Fruit fly (Drosophila melanogaster) whole organism, prepupa: Measurements from ENCODE around the gene stwl.

Source experiments
- Blimp-1 ChIP-seq: fragments of 200-800 bp; sonication (Bioruptor generic); optimal IDR thresholded peaks from 3 replicates; lab custom pipeline; 2017; ENCODE audit warnings: missing biosample characterization, missing genetic modification characterization, mild to moderate bottlenecking, moderate library complexity, missing genetic modification reagents
- CG10631 ChIP-seq: fragments of 200-800 bp; sonication (Bioruptor generic); optimal IDR thresholded peaks from 2 replicates; lab custom pipeline; 2016; ENCODE audit warnings: missing biosample characterization, missing genetic modification characterization
- CG10669 ChIP-seq: fragments of 200-800 bp; sonication (Bioruptor generic); optimal IDR thresholded peaks from 3 replicates; lab custom pipeline; 2018; ENCODE audit warnings: missing biosample characterization, mild to moderate bottlenecking, missing genetic modification characterization, moderate library complexity
- CG11294 ChIP-seq: fragments of 200-800 bp; sonication (Bioruptor generic); IDR thresholded peaks from 2 replicates; pipeline ENCODE4 v1.3.6; 2022; ENCODE audit warnings: missing biosample characterization, missing genetic modification characterization
- CG11902 ChIP-seq: fragments of 200-800 bp; sonication (Bioruptor generic); optimal IDR thresholded peaks from 3 replicates; lab custom pipeline; 2016; ENCODE audit warnings: missing biosample characterization, missing genetic modification characterization
- CG1621 ChIP-seq: fragments of 200-800 bp; sonication (Bioruptor generic); optimal IDR thresholded peaks from 3 replicates; lab custom pipeline; 2018; ENCODE audit warnings: missing biosample characterization, mild to moderate bottlenecking, missing genetic modification characterization
- CG16779 ChIP-seq: fragments of 200-800 bp; sonication (Bioruptor generic); optimal IDR thresholded peaks from 3 replicates; lab custom pipeline; 2017; ENCODE audit warnings: missing biosample characterization, mild to moderate bottlenecking, missing genetic modification characterization
- CG3032 ChIP-seq: fragments of 200-800 bp; optimal IDR thresholded peaks from 2 replicates; lab custom pipeline; 2019; ENCODE audit warnings: missing biosample characterization, mild to moderate bottlenecking, missing genetic modification characterization, moderate library complexity
- CG31627 ChIP-seq: fragments of 200-800 bp; sonication (Bioruptor generic); optimal IDR thresholded peaks from 3 replicates; lab custom pipeline; 2016; ENCODE audit warnings: missing biosample characterization, missing genetic modification characterization
- CG34406 ChIP-seq: fragments of 200-800 bp; sonication (Bioruptor generic); optimal IDR thresholded peaks from 3 replicates; lab custom pipeline; 2016; ENCODE audit warnings: missing biosample characterization, missing genetic modification characterization
- CG3919 ChIP-seq: fragments of 200-800 bp; sonication (Bioruptor generic); optimal IDR thresholded peaks from 3 replicates; lab custom pipeline; 2016; ENCODE audit warnings: missing biosample characterization, missing genetic modification characterization
- CG4318 ChIP-seq: fragments of 200-800 bp; sonication (Bioruptor generic); optimal IDR thresholded peaks from 3 replicates; lab custom pipeline; 2017; ENCODE audit warnings: missing biosample characterization, mild to moderate bottlenecking, missing genetic modification characterization
- CG6163 ChIP-seq: fragments of 200-800 bp; sonication (Bioruptor generic); IDR thresholded peaks from 3 replicates; pipeline ENCODE4 v1.3.6; 2022; ENCODE audit warnings: missing biosample characterization, missing genetic modification characterization
- CG6276 ChIP-seq: fragments of 200-800 bp; sonication (Bioruptor generic); optimal IDR thresholded peaks from 2 replicates; lab custom pipeline; 2017; ENCODE audit warnings: missing biosample characterization, mild to moderate bottlenecking, missing genetic modification characterization
- CG6792 ChIP-seq: fragments of 200-800 bp; sonication (Bioruptor generic); optimal IDR thresholded peaks from 3 replicates; lab custom pipeline; 2016; ENCODE audit warnings: missing biosample characterization, missing genetic modification characterization
- CG6854 ChIP-seq: fragments of 200-800 bp; sonication (Bioruptor generic); optimal IDR thresholded peaks from 2 replicates; lab custom pipeline; 2017; ENCODE audit warnings: missing biosample characterization, mild to moderate bottlenecking, missing genetic modification characterization
- CG7368 ChIP-seq: fragments of 200-800 bp; sonication (Bioruptor generic); optimal IDR thresholded peaks from 3 replicates; lab custom pipeline; 2016; ENCODE audit warnings: missing biosample characterization, missing genetic modification characterization
- CG8119 ChIP-seq: fragments of 200-800 bp; sonication (Bioruptor generic); IDR thresholded peaks from 3 replicates; pipeline ENCODE4 v1.3.6; 2022; ENCODE audit warnings: missing biosample characterization, missing genetic modification characterization
- CG8319 ChIP-seq: fragments of 200-800 bp; sonication (Bioruptor generic); optimal IDR thresholded peaks from 3 replicates; lab custom pipeline; 2016; ENCODE audit warnings: missing biosample characterization, missing genetic modification characterization
- CG8632 ChIP-seq: fragments of 200-800 bp; sonication (Bioruptor generic); optimal IDR thresholded peaks from 3 replicates; lab custom pipeline; 2016; ENCODE audit warnings: missing biosample characterization, missing genetic modification characterization
- CG9139 ChIP-seq: fragments of 200-800 bp; sonication (Bioruptor generic); optimal IDR thresholded peaks from 3 replicates; lab custom pipeline; 2017; ENCODE audit warnings: missing biosample characterization, mild to moderate bottlenecking, missing genetic modification characterization
- Eip75B ChIP-seq: fragments of 200-800 bp; sonication (Bioruptor generic); optimal IDR thresholded peaks from 3 replicates; lab custom pipeline; 2016; ENCODE audit warnings: missing biosample characterization, missing genetic modification characterization
- Eip78C ChIP-seq: fragments of 200-800 bp; sonication (Bioruptor generic); peaks from one replicate; lab custom pipeline; 2016; ENCODE audit warnings: missing biosample characterization, missing genetic modification characterization
- Eip93F ChIP-seq: fragments of 200-800 bp; sonication (Bioruptor generic); optimal IDR thresholded peaks from 2 replicates; lab custom pipeline; 2016; ENCODE audit warnings: missing biosample characterization, mild to moderate bottlenecking, missing genetic modification characterization
- Ets21C ChIP-seq: fragments of 200-800 bp; sonication (Bioruptor generic); optimal IDR thresholded peaks from 3 replicates; lab custom pipeline; 2016; ENCODE audit warnings: missing biosample characterization, missing genetic modification characterization
- Hr38 ChIP-seq: sonication (Bioruptor generic); optimal IDR thresholded peaks from 2 replicates; lab custom pipeline; 2016; ENCODE audit warnings: missing biosample characterization, missing genetic modification characterization
- Hr4 ChIP-seq: fragments of 200-800 bp; sonication (Bioruptor generic); optimal IDR thresholded peaks from 3 replicates; lab custom pipeline; 2016; ENCODE audit warnings: missing biosample characterization, missing genetic modification characterization
- Lpt ChIP-seq: fragments of 200-800 bp; sonication (Bioruptor generic); optimal IDR thresholded peaks from 3 replicates; lab custom pipeline; 2016; ENCODE audit warnings: missing biosample characterization, missing genetic modification characterization
- Met ChIP-seq: fragments of 200-800 bp; sonication (Bioruptor generic); optimal IDR thresholded peaks from 3 replicates; lab custom pipeline; 2016; ENCODE audit warnings: missing biosample characterization, missing genetic modification characterization
- Smox ChIP-seq: fragments of 200-800 bp; sonication (Bioruptor generic); optimal IDR thresholded peaks from 3 replicates; lab custom pipeline; 2016; ENCODE audit warnings: missing biosample characterization, missing genetic modification characterization
- Sox102F ChIP-seq: fragments of 200-800 bp; sonication (Bioruptor generic); optimal IDR thresholded peaks from 2 replicates; lab custom pipeline; 2016; ENCODE audit warnings: missing biosample characterization, mild to moderate bottlenecking, missing genetic modification characterization
- Sox14 ChIP-seq: fragments of 200-800 bp; sonication (Bioruptor generic); optimal IDR thresholded peaks from 3 replicates; lab custom pipeline; 2016; ENCODE audit warnings: missing biosample characterization, missing genetic modification characterization
- Sox15 ChIP-seq: fragments of 200-800 bp; sonication (Bioruptor generic); optimal IDR thresholded peaks from 3 replicates; lab custom pipeline; 2016; ENCODE audit warnings: missing biosample characterization, missing genetic modification characterization
- achi ChIP-seq: fragments of 200-800 bp; sonication (Bioruptor generic); optimal IDR thresholded peaks from 3 replicates; lab custom pipeline; 2016; ENCODE audit warnings: missing biosample characterization, missing genetic modification characterization
- acj6 ChIP-seq: fragments of 200-800 bp; sonication (Bioruptor generic); optimal IDR thresholded peaks from 3 replicates; lab custom pipeline; 2016; ENCODE audit warnings: missing biosample characterization, missing genetic modification characterization
- dac ChIP-seq: fragments of 200-800 bp; sonication (Bioruptor generic); optimal IDR thresholded peaks from 2 replicates; lab custom pipeline; 2017; ENCODE audit warnings: missing biosample characterization, mild to moderate bottlenecking, missing genetic modification characterization
- eg ChIP-seq: fragments of 200-800 bp; sonication (Bioruptor generic); IDR thresholded peaks from 3 replicates; pipeline ENCODE4 v1.3.6; 2022; ENCODE audit warnings: missing biosample characterization, missing genetic modification characterization
- esn ChIP-seq: fragments of 200-800 bp; sonication (Bioruptor generic); optimal IDR thresholded peaks from 2 replicates; lab custom pipeline; 2016; ENCODE audit warnings: missing biosample characterization, mild to moderate bottlenecking, missing genetic modification characterization, moderate library complexity
- fd59A ChIP-seq: fragments of 200-800 bp; sonication (Bioruptor generic); optimal IDR thresholded peaks from 2 replicates; lab custom pipeline; 2017; ENCODE audit warnings: missing biosample characterization, mild to moderate bottlenecking, missing genetic modification characterization, missing genetic modification reagents
- fd85E ChIP-seq: fragments of 200-800 bp; sonication (Bioruptor generic); optimal IDR thresholded peaks from 3 replicates; lab custom pipeline; 2016; ENCODE audit warnings: missing biosample characterization, missing genetic modification characterization
- fkh ChIP-seq: fragments of 200-800 bp; sonication (Bioruptor generic); optimal IDR thresholded peaks from 3 replicates; lab custom pipeline; 2017; ENCODE audit warnings: missing biosample characterization, mild to moderate bottlenecking, missing genetic modification characterization, moderate library complexity
- lz ChIP-seq: fragments of 200-800 bp; sonication (Bioruptor generic); optimal IDR thresholded peaks from 3 replicates; lab custom pipeline; 2016; ENCODE audit warnings: missing biosample characterization, missing genetic modification characterization
- net ChIP-seq: fragments of 200-800 bp; sonication (Bioruptor generic); optimal IDR thresholded peaks from 3 replicates; lab custom pipeline; 2016; ENCODE audit warnings: missing biosample characterization, missing genetic modification characterization
- spab ChIP-seq: fragments of 200-800 bp; sonication (Bioruptor generic); optimal IDR thresholded peaks from 2 replicates; lab custom pipeline; 2017; ENCODE audit warnings: missing biosample characterization, mild to moderate bottlenecking, missing genetic modification characterization, missing genetic modification reagents
- svp ChIP-seq: fragments of 200-800 bp; sonication (Bioruptor generic); peaks from one replicate; lab custom pipeline; 2016; ENCODE audit warnings: missing biosample characterization, missing genetic modification characterization
- topi ChIP-seq: fragments of 200-800 bp; sonication (Bioruptor generic); optimal IDR thresholded peaks from 3 replicates; lab custom pipeline; 2016; ENCODE audit warnings: missing biosample characterization, missing genetic modification characterization
- vri ChIP-seq: fragments of 200-800 bp; sonication (Bioruptor generic); optimal IDR thresholded peaks from 3 replicates; lab custom pipeline; 2016; ENCODE audit warnings: missing biosample characterization, mild to moderate bottlenecking, missing genetic modification characterization

Gene stwl

dm6 chr3L:14432252-14432651 lies 22.5 kb upstream of the stwl start:
- TF ChIP-seq Blimp-1 (GFP tag; lab: Kevin White, UChicago), result no peak
- no peak for TF ChIP-seq fkh (GFP tag; lab: Kevin White, UChicago)
- peak; percentile 35 for TF ChIP-seq Eip78C
- TF ChIP-seq Hr4 (GFP tag; lab: Kevin White, UChicago), result no peak
- no peak for TF ChIP-seq Lpt (GFP tag; lab: Kevin White, UChicago)
- TF ChIP-seq svp (GFP tag; lab: Kevin White, UChicago), result peak; percentile 67
- TF ChIP-seq CG9139, result no peak
- TF ChIP-seq Ets21C (GFP tag; lab: Kevin White, UChicago), result no peak
- TF ChIP-seq net (GFP tag; lab: Kevin White, UChicago), result no peak
- TF ChIP-seq CG31627, result no peak
- no peak for TF ChIP-seq Met
- no peak for TF ChIP-seq CG6276 (GFP tag; lab: Kevin White, UChicago)
- no peak for TF ChIP-seq CG10631 (GFP tag; lab: Kevin White, UChicago)
- no peak for TF ChIP-seq CG7368

- TF ChIP-seq CG6792 (GFP tag; lab: Kevin White, UChicago) (no peak), topi (GFP tag; lab: Kevin White, UChicago) (no peak), vri (GFP tag; lab: Kevin White, UChicago) (no peak), acj6 (no peak), fd85E (no peak), net (GFP tag; lab: Kevin White, UChicago) (no peak), CG31627 (no peak), Eip78C (no peak)
Observed at dm6 chr3L:14428958-14429357, 19.2 kb upstream of the stwl start.

dm6 chr3L:14427292-14427729 lies 17.6 kb upstream of the stwl start:
- TF ChIP-seq Lpt (GFP tag; lab: Kevin White, UChicago), result peak; percentile 56
- peak; percentile 31 for TF ChIP-seq Smox (GFP tag; lab: Kevin White, UChicago)
- no peak for TF ChIP-seq CG11294 (GFP tag; lab: Robert Waterston, UW)
- no peak for TF ChIP-seq Eip93F (GFP tag; lab: Kevin White, UChicago)
- peak; percentile 16 for TF ChIP-seq CG8632
- peak; percentile 76; the same call in 2 of the 3 replicates for TF ChIP-seq CG6163 (GFP tag; lab: Robert Waterston, UW)
- no peak for TF ChIP-seq Sox14 (GFP tag; lab: Kevin White, UChicago)
- peak; percentile 17 for TF ChIP-seq lz (GFP tag; lab: Kevin White, UChicago)
- peak; percentile 66 for TF ChIP-seq vri (GFP tag; lab: Kevin White, UChicago)
- peak; percentile 82 for TF ChIP-seq CG3919
- peak; percentile 50 for TF ChIP-seq CG7368
- no peak; the same call in 2 of the 3 replicates for TF ChIP-seq eg (GFP tag; lab: Robert Waterston, UW)
- peak; percentile 72 for TF ChIP-seq net (GFP tag; lab: Kevin White, UChicago)
- no peak for TF ChIP-seq CG8319 (GFP tag; lab: Kevin White, UChicago)
- peak; percentile 75 for TF ChIP-seq Sox102F (GFP tag; lab: Kevin White, UChicago)
- TF ChIP-seq Blimp-1 (GFP tag; lab: Kevin White, UChicago), result peak; percentile 16
- peak; percentile 84 for TF ChIP-seq CG9139
- TF ChIP-seq CG10631 (GFP tag; lab: Kevin White, UChicago), result no peak
- peak; percentile 65 for TF ChIP-seq CG6276 (GFP tag; lab: Kevin White, UChicago)
- TF ChIP-seq dac (GFP tag; lab: Kevin White, UChicago), result no peak
- TF ChIP-seq Met, result peak; percentile 36
- TF ChIP-seq CG11902 (GFP tag; lab: Kevin White, UChicago), result no peak
- TF ChIP-seq CG34406 (GFP tag; lab: Kevin White, UChicago), result peak; percentile 31
- peak; percentile 49 for TF ChIP-seq CG10669
- TF ChIP-seq CG1621, result no peak
- TF ChIP-seq Eip75B (GFP tag; lab: Kevin White, UChicago), result peak; percentile 69
- peak; percentile 30 for TF ChIP-seq CG6792 (GFP tag; lab: Kevin White, UChicago)
- peak; percentile 50 for TF ChIP-seq achi (GFP tag; lab: Kevin White, UChicago)
- peak; percentile 95 for TF ChIP-seq CG6854
- peak; percentile 52 for TF ChIP-seq CG16779 (tag; lab: Kevin White, UChicago)
- TF ChIP-seq CG8119, result peak; percentile 59; the same call in 2 of the 3 replicates
- TF ChIP-seq svp (GFP tag; lab: Kevin White, UChicago), result peak; percentile 89
- TF ChIP-seq spab (GFP tag; lab: Kevin White, UChicago), result peak; percentile 48
- no peak for TF ChIP-seq Sox15
- TF ChIP-seq Hr38 (GFP tag; lab: Kevin White, UChicago), result no peak
- TF ChIP-seq fd59A (GFP tag; lab: Kevin White, UChicago), result no peak
- TF ChIP-seq CG3032 (tag; lab: Kevin White, UChicago), result peak; percentile 38
- TF ChIP-seq esn, result peak; percentile 62
- TF ChIP-seq CG4318 (GFP tag; lab: Kevin White, UChicago), result no peak
- TF ChIP-seq CG31627, result no peak
